Worm (Caenorhabditis elegans) whole organism, L4/young adult: ENCODE results near the gene ceh-31.

Source experiments
- dao-5 ChIP-seq: sonication (generic microtip); optimal IDR thresholded peaks from 2 replicates; lab custom pipeline; 2016; ENCODE audit warnings: missing genotype, missing genetic modification characterization, moderate library complexity, missing compliant biosample characterization
- him-1 ChIP-seq: sonication (generic microtip); optimal IDR thresholded peaks from 2 replicates; lab custom pipeline; 2016; ENCODE audit warnings: missing genotype, missing genetic modification reagents, missing genetic modification characterization, missing compliant biosample characterization

- TF ChIP-seq him-1 (tag; lab: Kevin White, UChicago) (no peak), dao-5 (no peak)
Measured at ce11 chrX:3080825-3081224, 10.6 kb upstream of the ceh-31 start, which contains the start of gene twk-16.
